Fruit fly (Drosophila melanogaster) S2 (cell line): Measurements from ENCODE around the gene CG11504.

ENCODE experiments used
- CG8478 ChIP-seq: fragments of >200 bp; optimal IDR thresholded peaks from 2 replicates; lab custom pipeline; 2018
- CTCF ChIP-seq, 2 experiments: fragments of >200 bp; optimal IDR thresholded peaks; 2 replicates each; lab custom pipeline; 2018

dm6 chr3R:30009173-30009572, 11.5 kb downstream of the CG11504 start, which contains the start of gene CG7912:
- no peak for TF ChIP-seq CTCF (optimal IDR thresholded peaks at IDR 0.05; lab: Kevin White, UChicago)
- TF ChIP-seq CG8478 (lab: Kevin White, UChicago) = no peak
